Fruit fly (Drosophila melanogaster) whole organism: ENCODE data around the gene CG14247.

Source experiments
- CG8478 ChIP-seq: fragments of >200 bp; optimal IDR thresholded peaks from 2 replicates; lab custom pipeline; 2018; ENCODE audit warnings: inconsistent platforms
- Dll ChIP-seq: fragments of >200 bp; optimal IDR thresholded peaks from 2 replicates; lab custom pipeline; 2017
- EcR ChIP-seq, 2 experiments: fragments of >200 bp; optimal IDR thresholded peaks; 2 replicates each; lab custom pipeline; 2017; ENCODE audit warnings: missing biosample characterization in 2 of 2, missing genetic modification characterization in 2 of 2, missing genetic modification reagents in 2 of 2
- pan ChIP-seq: fragments of >200 bp; optimal IDR thresholded peaks from 2 replicates; lab custom pipeline; 2017
- psq ChIP-seq: fragments of >200 bp; optimal IDR thresholded peaks from 2 replicates; lab custom pipeline; 2017
- usp ChIP-seq: fragments of >200 bp; optimal IDR thresholded peaks from 2 replicates; lab custom pipeline; 2017; ENCODE audit warnings: missing biosample characterization, missing genetic modification characterization, mixed read lengths

Gene CG14247

dm6 chr3R:26737310-26737709 lies at the start of gene CG14247:
Gene CG14247 (plus strand): TSS chr3R:26737610.
- no peak for TF ChIP-seq usp
- TF ChIP-seq EcR (GFP tag; optimal IDR thresholded peaks at IDR 0.05; lab: Kevin White, UChicago), result no peak
- TF ChIP-seq Dll, result no peak
- TF ChIP-seq CG8478 (lab: Kevin White, UChicago), result no peak
- TF ChIP-seq pan (lab: Kevin White, UChicago), result no peak
- TF ChIP-seq psq, result no peak

- no peak for TF ChIP-seq CG8478 (lab: Kevin White, UChicago)
- no peak for TF ChIP-seq usp
- TF ChIP-seq EcR (GFP tag; optimal IDR thresholded peaks at IDR 0.05; lab: Kevin White, UChicago), result no peak
- no peak for TF ChIP-seq Dll
- TF ChIP-seq pan (lab: Kevin White, UChicago), result no peak
- no peak for TF ChIP-seq psq
Observed at dm6 chr3R:26690197-26690596, 47.2 kb upstream of the CG14247 start.

- TF ChIP-seq CG8478 (lab: Kevin White, UChicago), result no peak
- no peak for TF ChIP-seq EcR (GFP tag; optimal IDR thresholded peaks at IDR 0.05; lab: Kevin White, UChicago)
- no peak for TF ChIP-seq Dll
- no peak for TF ChIP-seq psq
- TF ChIP-seq pan (lab: Kevin White, UChicago), result no peak
- no peak for TF ChIP-seq usp
Observed at dm6 chr3R:26693490-26693889, 43.9 kb upstream of the CG14247 start, which contains the start of gene TwdlQ. Gene TwdlQ (minus strand): TSS chr3R:26693590.

dm6 chr3R:26700125-26700524 lies 37.3 kb upstream of the CG14247 start:
- TF ChIP-seq psq (no peak), CG8478 (lab: Kevin White, UChicago) (no peak), usp (no peak), Dll (no peak), pan (lab: Kevin White, UChicago) (no peak), EcR (GFP tag; optimal IDR thresholded peaks at IDR 0.05; lab: Kevin White, UChicago) (no peak)

dm6 chr3R:26704310-26704709 lies 33.1 kb upstream of the CG14247 start:
- no peak for TF ChIP-seq EcR (GFP tag; optimal IDR thresholded peaks at IDR 0.05; lab: Kevin White, UChicago)
- no peak for TF ChIP-seq Dll
- no peak for TF ChIP-seq CG8478 (lab: Kevin White, UChicago)
- no peak for TF ChIP-seq usp
- TF ChIP-seq psq, result no peak
- no peak for TF ChIP-seq pan (lab: Kevin White, UChicago)

dm6 chr3R:26714109-26714576 lies 23.3 kb upstream of the CG14247 start, which contains the start of gene amon:
Gene amon (minus strand): TSS chr3R:26714159.
- TF ChIP-seq usp (no peak), Dll (no peak), EcR (GFP tag; optimal IDR thresholded peaks at IDR 0.05; lab: Kevin White, UChicago) (no peak)

dm6 chr3R:26717295-26717694 lies 20.1 kb upstream of the CG14247 start, which contains the start of gene CG6425:
Gene CG6425 (minus strand): TSS chr3R:26717389.
- TF ChIP-seq pan (lab: Kevin White, UChicago) (no peak), CG8478 (lab: Kevin White, UChicago) (no peak), EcR (GFP tag; optimal IDR thresholded peaks at IDR 0.05; lab: Kevin White, UChicago) (no peak), Dll (no peak), psq (no peak)

- no peak for TF ChIP-seq CG8478 (lab: Kevin White, UChicago)
- no peak for TF ChIP-seq Dll
- no peak for TF ChIP-seq pan (lab: Kevin White, UChicago)
- TF ChIP-seq psq, result no peak
- no peak for TF ChIP-seq usp
- TF ChIP-seq EcR (GFP tag; optimal IDR thresholded peaks at IDR 0.05; lab: Kevin White, UChicago), result no peak
Observed at dm6 chr3R:26717864-26718263, 19.5 kb upstream of the CG14247 start, which contains the start of gene Yif1. Gene Yif1 (plus strand): TSS chr3R:26717871.

- TF ChIP-seq EcR (GFP tag; optimal IDR thresholded peaks at IDR 0.05; lab: Kevin White, UChicago) (no peak), CG8478 (lab: Kevin White, UChicago) (no peak), Dll (no peak), usp (no peak)
Observed at dm6 chr3R:26724977-26725612, 12.3 kb upstream of the CG14247 start, which contains the start of gene CG6420. Gene CG6420 (minus strand): TSS chr3R:26725216.

- no peak for TF ChIP-seq CG8478 (lab: Kevin White, UChicago)
- TF ChIP-seq psq, result no peak
- TF ChIP-seq EcR (GFP tag; optimal IDR thresholded peaks at IDR 0.05; lab: Kevin White, UChicago), result no peak
- TF ChIP-seq pan (lab: Kevin White, UChicago), result no peak
- TF ChIP-seq usp, result no peak
- no peak for TF ChIP-seq Dll
Observed at dm6 chr3R:26725833-26726232, 11.6 kb upstream of the CG14247 start, which contains the start of gene CG14244. Gene CG14244 (plus strand): TSS chr3R:26726133.

- TF ChIP-seq EcR (GFP tag; optimal IDR thresholded peaks at IDR 0.05; lab: Kevin White, UChicago) (no peak), Dll (no peak), psq (no peak), usp (no peak), pan (lab: Kevin White, UChicago) (no peak), CG8478 (lab: Kevin White, UChicago) (no peak)
Observed at dm6 chr3R:26727014-26727413, 10.4 kb upstream of the CG14247 start, which contains the start of gene CG14246. Gene CG14246 (plus strand): TSS chr3R:26727314.

- no peak for TF ChIP-seq CG8478 (lab: Kevin White, UChicago)
- no peak for TF ChIP-seq usp
- no peak for TF ChIP-seq pan (lab: Kevin White, UChicago)
Observed at dm6 chr3R:26728427-26728826, 9.0 kb upstream of the CG14247 start, which contains the start of gene CG14245. Gene CG14245 (plus strand): TSS chr3R:26728727.

- no peak for TF ChIP-seq CG8478 (lab: Kevin White, UChicago)
- no peak for TF ChIP-seq psq
- TF ChIP-seq pan (lab: Kevin White, UChicago), result no peak
- no peak for TF ChIP-seq EcR (GFP tag; optimal IDR thresholded peaks at IDR 0.05; lab: Kevin White, UChicago)
- no peak for TF ChIP-seq Dll
- TF ChIP-seq usp, result no peak
Observed at dm6 chr3R:26736207-26736606, 1.2 kb upstream of the CG14247 start, which contains the start of gene CG6403. Gene CG6403 (minus strand): TSS chr3R:26736307.
